Fruit fly (Drosophila melanogaster): ENCODE data around the gene CG14669.

DNA sequence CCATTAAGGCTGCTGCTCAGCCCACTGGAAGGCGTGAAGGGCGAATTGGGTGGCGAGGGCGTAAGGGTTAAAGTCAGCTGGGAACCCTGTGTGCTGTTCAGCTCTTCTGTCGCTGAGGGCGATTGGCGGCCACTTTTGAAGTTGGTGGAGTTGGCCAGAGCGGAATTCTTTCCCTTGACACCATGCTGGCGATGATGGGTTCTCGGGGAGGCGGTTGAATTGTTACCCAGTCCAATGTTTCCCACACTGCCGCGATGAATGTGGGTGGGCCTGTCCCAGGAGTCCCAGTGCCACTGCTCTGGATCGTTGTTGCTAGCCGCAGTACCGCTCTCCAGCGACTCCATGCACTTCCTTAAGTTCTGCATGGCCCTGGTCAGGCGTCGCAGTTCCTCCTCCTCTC lies 68.5 kb downstream of the CG14669 start:
- TF ChIP-seq tj (GFP tag; optimal IDR thresholded peaks at IDR 0.05) = no peak
- no peak for TF ChIP-seq pad (GFP tag; optimal IDR thresholded peaks at IDR 0.05)
- no peak for TF ChIP-seq cnc (optimal IDR thresholded peaks at IDR 0.05)
